Fruit fly (Drosophila melanogaster): ENCODE results near the gene dbr.

dm6 chr2L:117750-118149 lies 51.5 kb downstream of the dbr start:
- TF ChIP-seq CG32264 (GFP tag; optimal IDR thresholded peaks at IDR 0.05) (no peak), tai (GFP tag; optimal IDR thresholded peaks at IDR 0.05) (no peak), Dif (GFP tag; optimal IDR thresholded peaks at IDR 0.05; ENCODE audit: partially characterized antibody) (no peak), Hr78 (GFP tag; optimal IDR thresholded peaks at IDR 0.05) (no peak), dsf (GFP tag; optimal IDR thresholded peaks at IDR 0.05; ENCODE audit: borderline replicate concordance) (no peak)

Measured in whole organism, wandering third instar larva.